Fruit fly (Drosophila melanogaster): ENCODE measurements around the gene Atg14.

- TF ChIP-seq CG17806 (tag; optimal IDR thresholded peaks at IDR 0.05) (peak; percentile 55), Pif1B (GFP tag; optimal IDR thresholded peaks at IDR 0.05) (no peak), CG8301 (tag; optimal IDR thresholded peaks at IDR 0.05) (no peak), CG10348 (GFP tag; IDR thresholded peaks at IDR 0.05) (peak; percentile 47; the same call in 1 of the 2 replicates), CG34367 (tag; optimal IDR thresholded peaks at IDR 0.05) (no peak)
Observed at dm6 chr3R:29112398-29113150, 3.6 kb upstream of the Atg14 start, which contains the start of the genes alpha-Man-Ib and Pdhb.

Measured in whole organism, pupa.